Fruit fly (Drosophila melanogaster) whole organism, embryonic: ENCODE measurements around the gene CG7627.

Experiments used
- Adf1 ChIP-seq: fragments of 200-800 bp; sonication (Bioruptor generic); IDR thresholded peaks from 2 replicates; pipeline ENCODE4 v1.3.6; 2022; ENCODE audit warnings: missing biosample characterization, missing genetic modification characterization
- Asciz ChIP-seq: fragments of 200-800 bp; sonication (Bioruptor generic); optimal IDR thresholded peaks from 2 replicates; lab custom pipeline; 2017; ENCODE audit warnings: missing biosample characterization, mild to moderate bottlenecking, missing genetic modification characterization, missing genetic modification reagents
- CG10366 ChIP-seq: fragments of 200-800 bp; sonication (Bioruptor generic); IDR thresholded peaks from 2 replicates; pipeline ENCODE4 v1.3.6; 2022; ENCODE audit warnings: missing biosample characterization, missing genetic modification characterization
- CG10565 ChIP-seq: fragments of 200-800 bp; sonication (Bioruptor generic); optimal IDR thresholded peaks from 3 replicates; lab custom pipeline; 2016; ENCODE audit warnings: missing biosample characterization, mild to moderate bottlenecking, missing genetic modification characterization
- CG12659 ChIP-seq: fragments of 200-800 bp; sonication (Bioruptor generic); optimal IDR thresholded peaks from 3 replicates; lab custom pipeline; 2017; ENCODE audit warnings: mild to moderate bottlenecking, missing biosample characterization, missing genetic modification reagents, missing genetic modification characterization
- CG12744 ChIP-seq: fragments of 200-800 bp; sonication (Bioruptor generic); optimal IDR thresholded peaks from 2 replicates; lab custom pipeline; 2016; ENCODE audit warnings: missing biosample characterization, missing genetic modification characterization
- CG1647 ChIP-seq: fragments of 200-800 bp; sonication (Bioruptor generic); optimal IDR thresholded peaks from 3 replicates; lab custom pipeline; 2016; ENCODE audit warnings: missing biosample characterization, missing genetic modification characterization
- CG16813 ChIP-seq: fragments of 200-800 bp; sonication (Bioruptor generic); IDR thresholded peaks from 3 replicates; pipeline ENCODE4 v1.3.6; 2022; ENCODE audit warnings: missing biosample characterization, missing genetic modification characterization; ENCODE audit not compliant: partially characterized antibody
- CG18764 ChIP-seq: fragments of 200-800 bp; sonication (Bioruptor generic); optimal IDR thresholded peaks from 3 replicates; lab custom pipeline; 2016; ENCODE audit warnings: missing biosample characterization, missing genetic modification characterization
- CG32767 ChIP-seq: fragments of 200-800 bp; sonication (Bioruptor generic); IDR thresholded peaks from 2 replicates; pipeline ENCODE4 v1.3.6; 2022; ENCODE audit warnings: missing biosample characterization, missing genetic modification characterization
- CG34224 ChIP-seq: fragments of 200-800 bp; sonication (Bioruptor generic); IDR thresholded peaks from 3 replicates; pipeline ENCODE4 v1.3.6; 2022; ENCODE audit warnings: missing biosample characterization, missing genetic modification characterization; ENCODE audit not compliant: partially characterized antibody
- CG43689 ChIP-seq: fragments of 200-800 bp; sonication (Bioruptor generic); IDR thresholded peaks from 2 replicates; pipeline ENCODE4 v1.3.6; 2022; ENCODE audit warnings: missing biosample characterization, missing genetic modification characterization
- CG4854 ChIP-seq: fragments of 200-800 bp; sonication (Bioruptor generic); optimal IDR thresholded peaks from 2 replicates; lab custom pipeline; 2016; ENCODE audit warnings: missing biosample characterization, missing genetic modification characterization, inconsistent platforms
- CG7556 ChIP-seq: fragments of 200-800 bp; sonication (Bioruptor generic); optimal IDR thresholded peaks from 2 replicates; lab custom pipeline; 2017; ENCODE audit warnings: missing biosample characterization, mild to moderate bottlenecking, missing genetic modification characterization
- D ChIP-seq, 2 experiments: fragments of 200-800 bp in 1 of 2; fragments of >200 bp in 1 of 2; sonication (Bioruptor generic) in 1 of 2; optimal IDR thresholded peaks; 2 replicates in 1 of 2; 3 replicates in 1 of 2; lab custom pipeline; 2017; ENCODE audit warnings: mild to moderate bottlenecking in 1 of 2, missing biosample characterization in 1 of 2, missing genetic modification characterization in 1 of 2, missing genetic modification reagents in 1 of 2
- Dek ChIP-seq: fragments of 200-800 bp; sonication (Bioruptor generic); optimal IDR thresholded peaks from 3 replicates; lab custom pipeline; 2019; ENCODE audit warnings: missing biosample characterization, mild to moderate bottlenecking, missing genetic modification characterization, moderate library complexity
- Dp ChIP-seq: fragments of 200-800 bp; sonication (Bioruptor generic); optimal IDR thresholded peaks from 2 replicates; lab custom pipeline; 2018; ENCODE audit warnings: missing biosample characterization, mild to moderate bottlenecking, missing genetic modification characterization, moderate library complexity
- Elba2 ChIP-seq: fragments of 200-800 bp; sonication (Bioruptor generic); optimal IDR thresholded peaks from 3 replicates; lab custom pipeline; 2016; ENCODE audit warnings: missing biosample characterization, missing genetic modification characterization
- Gug ChIP-seq: fragments of 200-800 bp; sonication (Bioruptor generic); IDR thresholded peaks from 4 replicates; pipeline ENCODE4 v1.3.6; 2022; ENCODE audit warnings: missing biosample characterization, missing genetic modification characterization
- Lpt ChIP-seq: fragments of >200 bp; optimal IDR thresholded peaks from 2 replicates; lab custom pipeline; 2018; ENCODE audit warnings: missing biosample characterization, missing genetic modification characterization
- NC2α ChIP-seq: fragments of 200-800 bp; sonication (Bioruptor generic); optimal IDR thresholded peaks from 2 replicates; lab custom pipeline; 2016; ENCODE audit warnings: missing biosample characterization, missing genetic modification characterization
- Pdp1 ChIP-seq, 2 experiments: fragments of 200-800 bp; sonication (Bioruptor generic); optimal IDR thresholded peaks; 3 replicates each; lab custom pipeline; 2016; ENCODE audit warnings: missing biosample characterization in 2 of 2, missing genetic modification characterization in 2 of 2, mild to moderate bottlenecking in 1 of 2, moderate library complexity in 1 of 2
- Side ChIP-seq: fragments of 200-800 bp; sonication (Bioruptor generic); optimal IDR thresholded peaks from 2 replicates; lab custom pipeline; 2016; ENCODE audit warnings: missing biosample characterization, missing genetic modification characterization
- Ssrp ChIP-seq: fragments of 200-800 bp; sonication (Bioruptor generic); optimal IDR thresholded peaks from 2 replicates; lab custom pipeline; 2018; ENCODE audit warnings: missing biosample characterization, mild to moderate bottlenecking, missing genetic modification characterization, moderate library complexity
- Vsx1 ChIP-seq: fragments of 200-800 bp; sonication (Bioruptor generic); optimal IDR thresholded peaks from 2 replicates; lab custom pipeline; 2017; ENCODE audit warnings: missing biosample characterization, mild to moderate bottlenecking, missing genetic modification characterization, missing genetic modification reagents
- aop ChIP-seq: fragments of 200-800 bp; sonication (Bioruptor generic); IDR thresholded peaks from 2 replicates; pipeline ENCODE4 v1.3.6; 2022; ENCODE audit warnings: missing biosample characterization, missing genetic modification characterization
- ase ChIP-seq: fragments of 200-800 bp; sonication (Bioruptor generic); IDR thresholded peaks from 3 replicates; pipeline ENCODE4 v1.3.6; 2022; ENCODE audit warnings: missing biosample characterization, missing genetic modification characterization
- croc ChIP-seq: fragments of 200-800 bp; sonication (Bioruptor generic); conservative IDR thresholded peaks from 3 replicates; pipeline ENCODE4 v1.3.6; 2022; ENCODE audit warnings: missing biosample characterization, missing genetic modification characterization
- dm ChIP-seq: fragments of 200-800 bp; sonication (Bioruptor generic); optimal IDR thresholded peaks from 3 replicates; lab custom pipeline; 2016; ENCODE audit warnings: missing biosample characterization, missing genetic modification characterization
- dpn ChIP-seq, 2 experiments: fragments of 200-800 bp; sonication (Bioruptor generic); optimal IDR thresholded peaks; 3 replicates each; lab custom pipeline; 2016; ENCODE audit warnings: missing biosample characterization in 2 of 2, missing genetic modification characterization in 2 of 2
- ewg ChIP-seq: fragments of 200-800 bp; sonication (Bioruptor generic); optimal IDR thresholded peaks from 3 replicates; lab custom pipeline; 2017; ENCODE audit warnings: mild to moderate bottlenecking, missing biosample characterization, missing genetic modification reagents, missing genetic modification characterization
- fd96Cb ChIP-seq: fragments of 200-800 bp; sonication (Bioruptor generic); optimal IDR thresholded peaks from 2 replicates; lab custom pipeline; 2018; ENCODE audit warnings: missing biosample characterization, mild to moderate bottlenecking, missing genetic modification characterization, moderate library complexity
- gce ChIP-seq: fragments of 200-800 bp; sonication (Bioruptor generic); IDR thresholded peaks from 3 replicates; pipeline ENCODE4 v1.3.6; 2022; ENCODE audit warnings: missing biosample characterization, missing genetic modification characterization
- gem ChIP-seq: fragments of 200-800 bp; sonication (Bioruptor generic); optimal IDR thresholded peaks from 2 replicates; lab custom pipeline; 2019; ENCODE audit warnings: missing biosample characterization, mild to moderate bottlenecking, missing genetic modification characterization, moderate library complexity
- grau ChIP-seq: fragments of 200-800 bp; optimal IDR thresholded peaks from 3 replicates; lab custom pipeline; 2019; ENCODE audit warnings: missing biosample characterization, mild to moderate bottlenecking, missing genetic modification characterization, moderate library complexity
- gsb ChIP-seq: fragments of 200-800 bp; sonication (Bioruptor generic); IDR thresholded peaks from 2 replicates; pipeline ENCODE4 v1.3.6; 2022; ENCODE audit warnings: missing biosample characterization, missing genetic modification characterization
- gt ChIP-seq: fragments of 200-800 bp; sonication (Bioruptor generic); IDR thresholded peaks from 2 replicates; pipeline ENCODE4 v1.3.6; 2022; ENCODE audit warnings: missing biosample characterization, missing genetic modification characterization
- h ChIP-seq: fragments of >200 bp; optimal IDR thresholded peaks from 2 replicates; lab custom pipeline; 2017
- inv ChIP-seq: fragments of 200-800 bp; sonication (Bioruptor generic); IDR thresholded peaks from 2 replicates; pipeline ENCODE4 v1.3.6; 2022; ENCODE audit warnings: missing biosample characterization, missing genetic modification characterization; ENCODE audit not compliant: partially characterized antibody
- kay ChIP-seq: fragments of 200-800 bp; sonication (Bioruptor generic); optimal IDR thresholded peaks from 2 replicates; lab custom pipeline; 2016; ENCODE audit warnings: missing biosample characterization, missing genetic modification characterization
- lilli ChIP-seq: fragments of 200-800 bp; sonication (Bioruptor generic); optimal IDR thresholded peaks from 3 replicates; lab custom pipeline; 2016; ENCODE audit warnings: missing biosample characterization, missing genetic modification characterization
- mld ChIP-seq: fragments of 200-800 bp; sonication (Bioruptor generic); IDR thresholded peaks from 3 replicates; pipeline ENCODE4 v1.3.6; 2022; ENCODE audit warnings: missing biosample characterization, missing genetic modification characterization; ENCODE audit not compliant: partially characterized antibody
- nau ChIP-seq: fragments of 200-800 bp; sonication (Bioruptor generic); optimal IDR thresholded peaks from 3 replicates; lab custom pipeline; 2017; ENCODE audit warnings: missing biosample characterization, mild to moderate bottlenecking, missing genetic modification characterization, missing genetic modification reagents
- pan ChIP-seq, 4 experiments: fragments of >200 bp in 3 of 4; fragments of 200-800 bp in 1 of 4; sonication (Bioruptor generic) in 1 of 4; optimal IDR thresholded peaks in 3 of 4; IDR thresholded peaks in 1 of 4; 2 replicates each; pipeline versions ENCODE4 v1.3.6 to Lab custom; 2017 to 2022; ENCODE audit warnings: missing biosample characterization in 2 of 4, missing genetic modification characterization in 2 of 4, mixed read lengths in 1 of 4
- pb ChIP-seq: fragments of 200-800 bp; sonication (Bioruptor generic); optimal IDR thresholded peaks from 3 replicates; lab custom pipeline; 2016; ENCODE audit warnings: missing biosample characterization, missing genetic modification characterization
- pfk ChIP-seq: fragments of 200-800 bp; sonication (Bioruptor generic); optimal IDR thresholded peaks from 2 replicates; lab custom pipeline; 2018; ENCODE audit warnings: missing biosample characterization, mild to moderate bottlenecking, missing genetic modification characterization, moderate library complexity
- slbo ChIP-seq: fragments of 200-800 bp; sonication (Bioruptor generic); IDR thresholded peaks from 2 replicates; pipeline ENCODE4 v1.3.6; 2022; ENCODE audit warnings: missing biosample characterization, missing genetic modification characterization
- tx ChIP-seq: fragments of 200-800 bp; sonication (Bioruptor generic); optimal IDR thresholded peaks from 2 replicates; lab custom pipeline; 2016; ENCODE audit warnings: missing biosample characterization, missing genetic modification characterization
- z ChIP-seq: fragments of 200-800 bp; sonication (Bioruptor generic); IDR thresholded peaks from 3 replicates; pipeline ENCODE4 v1.3.6; 2022; ENCODE audit warnings: missing biosample characterization, missing genetic modification characterization

Gene CG7627

DNA sequence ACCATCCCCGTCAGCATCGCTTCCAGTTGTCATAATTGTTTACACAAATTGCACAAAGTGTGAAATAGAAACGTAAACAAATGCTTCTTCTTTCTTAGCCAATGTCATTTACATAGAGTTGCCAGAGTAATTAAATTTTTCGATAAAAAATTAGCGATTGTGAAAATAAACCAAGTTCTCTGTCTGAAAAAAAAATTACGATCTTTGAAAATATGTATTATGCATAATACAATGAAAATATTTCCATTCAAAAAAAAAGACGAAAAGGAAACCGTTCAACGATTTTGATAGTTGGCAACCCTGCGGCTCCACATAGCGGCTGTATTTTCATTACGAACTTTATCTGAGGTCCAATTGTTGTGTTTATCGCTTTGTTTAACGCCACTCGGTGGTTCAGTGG is 51.2 kb downstream of the CG7627 start, which contains the start of the genes CG7810 and CG7806 (continued):
- TF ChIP-seq dm, result peak; percentile 69
- 0 out of 2 replicates have a peak, but pooled peaks have one; percentile 27 for TF ChIP-seq inv (GFP tag; lab: Robert Waterston, UW)
- TF ChIP-seq CG10565 (GFP tag; lab: Kevin White, UChicago), result peak; percentile 10
- peak; percentile 86 for TF ChIP-seq CG43689 (GFP tag; lab: Robert Waterston, UW)
- 0 out of 2 replicates have a peak, but pooled peaks have one; percentile 29 for TF ChIP-seq aop (GFP tag; lab: Robert Waterston, UW)
- TF ChIP-seq Lpt (GFP tag; lab: Kevin White, UChicago), result no peak
- peak; percentile 96 for TF ChIP-seq gem (tag; lab: Kevin White, UChicago)
- TF ChIP-seq CG16813, result no peak
- peak; percentile 88 for TF ChIP-seq CG18764 (GFP tag; lab: Kevin White, UChicago)
- peak; percentile 85 for TF ChIP-seq grau (tag; lab: Kevin White, UChicago)
- TF ChIP-seq tx (GFP tag; lab: Kevin White, UChicago), result peak; percentile 86
- TF ChIP-seq croc (GFP tag; lab: Robert Waterston, UW), result peak; percentile 75
- TF ChIP-seq fd96Cb (tag; lab: Kevin White, UChicago), result peak; percentile 89
- TF ChIP-seq pb (GFP tag; lab: Kevin White, UChicago), result peak; percentile 70
- peak; percentile 74 for TF ChIP-seq CG4854 (GFP tag; lab: Kevin White, UChicago)
- peak; percentile 67; the same call in 3 of the 4 replicates for TF ChIP-seq Gug (GFP tag; lab: Robert Waterston, UW)
- TF ChIP-seq CG10366 (GFP tag; lab: Robert Waterston, UW), result peak; percentile 93
- peak; percentile 95 for TF ChIP-seq CG12659 (GFP tag; lab: Kevin White, UChicago)
- peak; percentile 75 for TF ChIP-seq CG1647 (GFP tag; lab: Kevin White, UChicago)
- peak; percentile 86 for TF ChIP-seq Dek
- no peak for TF ChIP-seq mld (GFP tag; lab: Robert Waterston, UW)
- peak; percentile 10; the same call in 1 of the 2 replicates for TF ChIP-seq gt
- no peak for TF ChIP-seq nau
- peak; percentile 80 for TF ChIP-seq ase (GFP tag; lab: Robert Waterston, UW)
- peak; percentile 47; the same call in 1 of the 3 replicates for TF ChIP-seq CG34224 (GFP tag; lab: Robert Waterston, UW)
- peak; percentile 81 for TF ChIP-seq ewg (GFP tag; lab: Kevin White, UChicago)
- TF ChIP-seq Ssrp (tag; lab: Kevin White, UChicago), result peak; percentile 83
- peak; percentile 91 for TF ChIP-seq slbo
- TF ChIP-seq Elba2, result peak; percentile 56
- TF ChIP-seq pfk (GFP tag; lab: Kevin White, UChicago), result no peak
- TF ChIP-seq NC2α (GFP tag; lab: Kevin White, UChicago), result peak; percentile 81
- TF ChIP-seq z (GFP tag; lab: Robert Waterston, UW), result 0 out of 3 replicates have a peak, but pooled peaks have one; percentile 48
- TF ChIP-seq Asciz (GFP tag; lab: Kevin White, UChicago), result peak; percentile 87
- TF ChIP-seq h (lab: Kevin White, UChicago), result no peak
- peak; percentile 88 to 89 for TF ChIP-seq Pdp1 (GFP tag; optimal IDR thresholded peaks at IDR 0.05; lab: Kevin White, UChicago)
- TF ChIP-seq Dp (GFP tag; lab: Kevin White, UChicago), result peak; percentile 36
- peak; percentile 89 for TF ChIP-seq CG12744 (GFP tag; lab: Kevin White, UChicago)
- TF ChIP-seq kay (GFP tag; lab: Kevin White, UChicago), result peak; percentile 81
- TF ChIP-seq gsb, result peak; percentile 58; the same call in 1 of the 2 replicates
- TF ChIP-seq Adf1, result peak; percentile 65
- no peak for TF ChIP-seq pan (optimal IDR thresholded peaks at IDR 0.05; lab: Kevin White, UChicago)
- TF ChIP-seq pan (GFP tag; optimal IDR thresholded peaks at IDR 0.05 in 1 of 2, IDR thresholded peaks at IDR 0.05 in 1 of 2), result peak in 1 of 2 experiments; percentile 95
- TF ChIP-seq Side (GFP tag; lab: Kevin White, UChicago), result peak; percentile 87
- peak; percentile 77; the same call in 2 of the 3 replicates for TF ChIP-seq gce (GFP tag; lab: Robert Waterston, UW)
- no peak for TF ChIP-seq Vsx1 (GFP tag; lab: Kevin White, UChicago)
- TF ChIP-seq lilli (GFP tag; lab: Kevin White, UChicago), result peak; percentile 90
- TF ChIP-seq D (optimal IDR thresholded peaks at IDR 0.05; lab: Kevin White, UChicago), result no peak
- peak; percentile 77 for TF ChIP-seq D (GFP tag; optimal IDR thresholded peaks at IDR 0.05; lab: Kevin White, UChicago)
- peak; percentile 89 for TF ChIP-seq CG7556 (GFP tag; lab: Kevin White, UChicago)
- peak; percentile 89 for TF ChIP-seq CG32767 (GFP tag; lab: Robert Waterston, UW)
- peak; percentile 78 to 91 for TF ChIP-seq dpn (GFP tag; optimal IDR thresholded peaks at IDR 0.05; lab: Kevin White, UChicago)
